Worm (Caenorhabditis elegans) whole organism, L1 larva: ENCODE data around the gene F29A7.4.

Experiments
- elt-3 ChIP-seq, 6 experiments: fragments of 150-350 bp in 1 of 6; sonication (generic microtip); optimal IDR thresholded peaks; 2 replicates each; lab custom pipeline; 2017 to 2018; ENCODE audit warnings: missing biosample characterization in 6 of 6, missing genetic modification characterization in 6 of 6, inconsistent platforms in 1 of 6
- nhr-76 ChIP-seq: sonication (generic microtip); optimal IDR thresholded peaks from 2 replicates; lab custom pipeline; 2017; ENCODE audit warnings: missing biosample characterization, missing genetic modification characterization
- sox-4 ChIP-seq: sonication (generic microtip); optimal IDR thresholded peaks from 2 replicates; lab custom pipeline; 2016; ENCODE audit warnings: missing genetic modification characterization, missing compliant biosample characterization

ce11 chrII:2730647-2731046, 19.2 kb upstream of the F29A7.4 start:
- TF ChIP-seq nhr-76 (tag; lab: Kevin White, UChicago) (no peak), sox-4 (no peak), elt-3 (tag; optimal IDR thresholded peaks at IDR 0.05; lab: Kevin White, UChicago) (no peak)
